Fruit fly (Drosophila melanogaster) whole organism, larva: Measurements from ENCODE around the gene CG3513.

Experiments used
- noc ChIP-seq: fragments of 200-800 bp; sonication (Bioruptor generic); optimal IDR thresholded peaks from 3 replicates; lab custom pipeline; 2019; ENCODE audit warnings: missing biosample characterization, mild to moderate bottlenecking, missing genetic modification characterization, moderate library complexity

Gene CG3513

dm6 chr2L:3693082-3693481 lies at the start of gene CG3513:
Gene CG3513, minus strand, starts transcription at chr2L:3693182.
- no peak for TF ChIP-seq noc (tag; lab: Kevin White, UChicago)

- no peak for TF ChIP-seq noc (tag; lab: Kevin White, UChicago)
Observed at dm6 chr2L:3740443-3740842, 47.5 kb upstream of the CG3513 start.

- no peak for TF ChIP-seq noc (tag; lab: Kevin White, UChicago)
Observed at dm6 chr2L:3737682-3738081, 44.7 kb upstream of the CG3513 start.

- TF ChIP-seq noc (tag; lab: Kevin White, UChicago), result no peak
Observed at dm6 chr2L:3737003-3737662, 44.2 kb upstream of the CG3513 start.

- TF ChIP-seq noc (tag; lab: Kevin White, UChicago), result no peak
Observed at dm6 chr2L:3731055-3731454, 38.1 kb upstream of the CG3513 start.

dm6 chr2L:3730182-3730975 lies 37.4 kb upstream of the CG3513 start, which contains the start of gene CG10019:
Gene CG10019, plus strand, starts transcription at chr2L:3730466.
- TF ChIP-seq noc (tag; lab: Kevin White, UChicago), result no peak

dm6 chr2L:3729635-3730034 lies 36.7 kb upstream of the CG3513 start:
- no peak for TF ChIP-seq noc (tag; lab: Kevin White, UChicago)

- TF ChIP-seq noc (tag; lab: Kevin White, UChicago), result no peak
Observed at dm6 chr2L:3719414-3719959, 26.5 kb upstream of the CG3513 start.

dm6 chr2L:3717673-3718235 lies 24.8 kb upstream of the CG3513 start, which contains the start of the genes lectin-24A and Shaw:
Gene lectin-24A, minus strand, starts transcription at chr2L:3717773.
Gene Shaw, plus strand, starts transcription at chr2L:3718185.
- no peak for TF ChIP-seq noc (tag; lab: Kevin White, UChicago)

- no peak for TF ChIP-seq noc (tag; lab: Kevin White, UChicago)
Observed at dm6 chr2L:3713545-3714156, 20.7 kb upstream of the CG3513 start.

dm6 chr2L:3712949-3713416 lies 20.0 kb upstream of the CG3513 start, which contains the start of the genes CG31955 and CG2818:
Gene CG31955, minus strand, starts transcription at chr2L:3713105.
Gene CG2818, plus strand, starts transcription at chr2L:3713360.
- no peak for TF ChIP-seq noc (tag; lab: Kevin White, UChicago)

- no peak for TF ChIP-seq noc (tag; lab: Kevin White, UChicago)
Observed at dm6 chr2L:3711665-3712064, 18.7 kb upstream of the CG3513 start, which contains the start of gene cutlet. Gene cutlet, minus strand, starts transcription at chr2L:3711748.

- no peak for TF ChIP-seq noc (tag; lab: Kevin White, UChicago)
Observed at dm6 chr2L:3706963-3707362, 14.0 kb upstream of the CG3513 start, which contains the start of gene CG31777. Gene CG31777, minus strand, starts transcription at chr2L:3707063.

- peak; percentile 77 for TF ChIP-seq noc (tag; lab: Kevin White, UChicago)
Observed at dm6 chr2L:3705438-3705921, 12.5 kb upstream of the CG3513 start, which contains the start of gene CG31778. Gene CG31778, minus strand, starts transcription at chr2L:3705488.

- TF ChIP-seq noc (tag; lab: Kevin White, UChicago), result peak; percentile 94
Observed at dm6 chr2L:3703260-3703659, 10.3 kb upstream of the CG3513 start, which contains the start of gene CG2816. Gene CG2816, plus strand, starts transcription at chr2L:3703659.
